Fruit fly (Drosophila melanogaster) whole organism, embryonic: ENCODE measurements around the gene CG4313.
A peak's percentile ranks its signal among the peaks of the same experiment; 100 is the strongest.

Source experiments
- Atf-2 ChIP-seq: fragments of 200-800 bp; sonication (Bioruptor generic); optimal IDR thresholded peaks from 2 replicates; lab custom pipeline; 2016; ENCODE audit warnings: missing biosample characterization, missing genetic modification characterization
- CG2129 ChIP-seq: fragments of 200-800 bp; sonication (Bioruptor generic); IDR thresholded peaks from 2 replicates; pipeline ENCODE4 v1.3.6; 2022; ENCODE audit warnings: missing biosample characterization, missing genetic modification characterization; ENCODE audit not compliant: partially characterized antibody
- CG2199 ChIP-seq: fragments of 200-800 bp; sonication (Bioruptor generic); IDR thresholded peaks from 3 replicates; pipeline ENCODE4 v1.3.6; 2022; ENCODE audit warnings: missing biosample characterization, missing genetic modification characterization
- CG4617 ChIP-seq: fragments of 200-800 bp; sonication (Bioruptor generic); optimal IDR thresholded peaks from 3 replicates; lab custom pipeline; 2016; ENCODE audit warnings: missing biosample characterization, missing genetic modification characterization, borderline replicate concordance
- Stat92E ChIP-seq, 3 experiments: fragments of >200 bp in 2 of 3; fragments of 200-800 bp in 1 of 3; sonication (Bioruptor generic) in 1 of 3; optimal IDR thresholded peaks; 2 replicates each; lab custom pipeline; 2017 to 2019; ENCODE audit warnings: missing biosample characterization in 3 of 3, missing genetic modification characterization in 3 of 3, mild to moderate bottlenecking in 1 of 3, moderate library complexity in 1 of 3
- inv ChIP-seq: fragments of 200-800 bp; sonication (Bioruptor generic); IDR thresholded peaks from 2 replicates; pipeline ENCODE4 v1.3.6; 2022; ENCODE audit warnings: missing biosample characterization, missing genetic modification characterization; ENCODE audit not compliant: partially characterized antibody
- nerfin-1 ChIP-seq: fragments of 200-800 bp; sonication (Bioruptor generic); optimal IDR thresholded peaks from 3 replicates; lab custom pipeline; 2019; ENCODE audit warnings: missing biosample characterization, mild to moderate bottlenecking, missing genetic modification characterization, moderate library complexity
- sens ChIP-seq: fragments of 200-800 bp; sonication (Bioruptor generic); peaks from one replicate; lab custom pipeline; 2016; ENCODE audit warnings: missing biosample characterization, missing genetic modification characterization

- TF ChIP-seq CG4617 (GFP tag; lab: Kevin White, UChicago) = peak; percentile 10
- no peak for TF ChIP-seq CG2129 (GFP tag; lab: Robert Waterston, UW)
- TF ChIP-seq CG2199 (GFP tag; lab: Robert Waterston, UW) = no peak
- no peak for TF ChIP-seq inv (GFP tag; lab: Robert Waterston, UW)
- TF ChIP-seq Atf-2 (GFP tag; lab: Kevin White, UChicago) = peak; percentile 83
- TF ChIP-seq Stat92E (GFP tag; optimal IDR thresholded peaks at IDR 0.05; lab: Kevin White, UChicago) = no peak
- peak; percentile 61 for TF ChIP-seq nerfin-1
- peak; percentile 93 for TF ChIP-seq sens (GFP tag; lab: Kevin White, UChicago)
These were observed 32.1 kb upstream of the CG4313 start for dm6 chrX:2009453-2010009.
